Fruit fly (Drosophila melanogaster) whole organism, embryonic: Measurements from ENCODE around the gene NimB3.

ENCODE experiments used
- Bdp1 ChIP-seq: fragments of 200-800 bp; sonication (Bioruptor generic); optimal IDR thresholded peaks from 3 replicates; lab custom pipeline; 2016; ENCODE audit warnings: missing biosample characterization, missing genetic modification characterization
- Blimp-1 ChIP-seq: fragments of 200-800 bp; sonication (Bioruptor generic); optimal IDR thresholded peaks from 3 replicates; lab custom pipeline; 2018; ENCODE audit warnings: missing biosample characterization, missing genetic modification characterization, mild to moderate bottlenecking, moderate library complexity, missing genetic modification reagents
- CG10274 ChIP-seq: fragments of 200-800 bp; sonication (Bioruptor generic); optimal IDR thresholded peaks from 3 replicates; lab custom pipeline; 2017; ENCODE audit warnings: missing biosample characterization, mild to moderate bottlenecking, missing genetic modification characterization
- CG10462 ChIP-seq: fragments of 200-800 bp; sonication (Bioruptor generic); optimal IDR thresholded peaks from 2 replicates; lab custom pipeline; 2016; ENCODE audit warnings: missing biosample characterization, missing genetic modification characterization
- CG11093 ChIP-seq: fragments of 200-800 bp; sonication (Bioruptor generic); IDR thresholded peaks from 3 replicates; pipeline ENCODE4 v1.3.6; 2022; ENCODE audit warnings: missing biosample characterization, missing genetic modification characterization
- CG12219 ChIP-seq: fragments of 200-800 bp; sonication (Bioruptor generic); optimal IDR thresholded peaks from 3 replicates; lab custom pipeline; 2018; ENCODE audit warnings: missing biosample characterization, mild to moderate bottlenecking, missing genetic modification characterization
- CG12942 ChIP-seq: fragments of 200-800 bp; sonication (Bioruptor generic); optimal IDR thresholded peaks from 3 replicates; lab custom pipeline; 2016; ENCODE audit warnings: missing biosample characterization, missing genetic modification characterization
- CG17385 ChIP-seq: fragments of 200-800 bp; sonication (Bioruptor generic); optimal IDR thresholded peaks from 3 replicates; lab custom pipeline; 2018; ENCODE audit warnings: missing biosample characterization, mild to moderate bottlenecking, missing genetic modification characterization
- CG18599 ChIP-seq: fragments of 200-800 bp; sonication (Bioruptor generic); optimal IDR thresholded peaks from 3 replicates; lab custom pipeline; 2017; ENCODE audit warnings: missing biosample characterization, missing genetic modification characterization, mild to moderate bottlenecking, moderate library complexity, missing genetic modification reagents
- CG32532 ChIP-seq: fragments of 200-800 bp; sonication (Bioruptor generic); IDR thresholded peaks from 2 replicates; pipeline ENCODE4 v1.3.6; 2022; ENCODE audit warnings: missing biosample characterization, missing genetic modification characterization
- CG32767 ChIP-seq: fragments of 200-800 bp; sonication (Bioruptor generic); IDR thresholded peaks from 2 replicates; pipeline ENCODE4 v1.3.6; 2022; ENCODE audit warnings: missing biosample characterization, missing genetic modification characterization
- CG4282 ChIP-seq: fragments of 200-800 bp; sonication (Bioruptor generic); optimal IDR thresholded peaks from 2 replicates; lab custom pipeline; 2016; ENCODE audit warnings: missing biosample characterization, missing genetic modification characterization
- CG4820 ChIP-seq: fragments of 200-800 bp; sonication (Bioruptor generic); optimal IDR thresholded peaks from 3 replicates; lab custom pipeline; 2016; ENCODE audit warnings: missing biosample characterization, missing genetic modification characterization
- CG5245 ChIP-seq: fragments of 200-800 bp; sonication (Bioruptor generic); optimal IDR thresholded peaks from 3 replicates; lab custom pipeline; 2016; ENCODE audit warnings: missing biosample characterization, missing genetic modification characterization
- CG6272 ChIP-seq: fragments of 200-800 bp; sonication (Bioruptor generic); IDR thresholded peaks from 2 replicates; pipeline ENCODE4 v1.3.6; 2022; ENCODE audit warnings: missing biosample characterization, missing genetic modification characterization
- CG6813 ChIP-seq: fragments of 200-800 bp; sonication (Bioruptor generic); optimal IDR thresholded peaks from 2 replicates; lab custom pipeline; 2017; ENCODE audit warnings: missing biosample characterization, missing genetic modification characterization, mild to moderate bottlenecking, moderate library complexity, missing genetic modification reagents
- CG7556 ChIP-seq: fragments of 200-800 bp; sonication (Bioruptor generic); optimal IDR thresholded peaks from 2 replicates; lab custom pipeline; 2017; ENCODE audit warnings: missing biosample characterization, mild to moderate bottlenecking, missing genetic modification characterization
- CG7839 ChIP-seq: fragments of 200-800 bp; sonication (Bioruptor generic); optimal IDR thresholded peaks from 3 replicates; lab custom pipeline; 2018; ENCODE audit warnings: missing biosample characterization, mild to moderate bottlenecking, missing genetic modification characterization, moderate library complexity
- CG7987 ChIP-seq: fragments of 200-800 bp; sonication (Bioruptor generic); optimal IDR thresholded peaks from 2 replicates; lab custom pipeline; 2018; ENCODE audit warnings: missing biosample characterization, mild to moderate bottlenecking, missing genetic modification characterization, moderate library complexity
- CG8290 ChIP-seq, 3 experiments: fragments of 200-800 bp; sonication (Bioruptor generic); optimal IDR thresholded peaks; 2 replicates each; lab custom pipeline; 2016 to 2019; ENCODE audit warnings: missing biosample characterization in 3 of 3, missing genetic modification characterization in 3 of 3, mild to moderate bottlenecking in 2 of 3, moderate library complexity in 1 of 3
- CG8359 ChIP-seq: fragments of 200-800 bp; sonication (Bioruptor generic); optimal IDR thresholded peaks from 2 replicates; lab custom pipeline; 2017; ENCODE audit warnings: missing biosample characterization, mild to moderate bottlenecking, missing genetic modification characterization, borderline replicate concordance
- CG9797 ChIP-seq: fragments of 200-800 bp; sonication (Bioruptor generic); optimal IDR thresholded peaks from 3 replicates; lab custom pipeline; 2018; ENCODE audit warnings: missing biosample characterization, mild to moderate bottlenecking, missing genetic modification characterization
- D19A ChIP-seq: fragments of 200-800 bp; optimal IDR thresholded peaks from 3 replicates; lab custom pipeline; 2019; ENCODE audit warnings: missing biosample characterization, mild to moderate bottlenecking, missing genetic modification characterization, moderate library complexity
- D19B ChIP-seq: fragments of 200-800 bp; sonication (Bioruptor generic); optimal IDR thresholded peaks from 2 replicates; lab custom pipeline; 2017; ENCODE audit warnings: missing biosample characterization, mild to moderate bottlenecking, missing genetic modification characterization
- Dp ChIP-seq: fragments of 200-800 bp; sonication (Bioruptor generic); optimal IDR thresholded peaks from 2 replicates; lab custom pipeline; 2018; ENCODE audit warnings: missing biosample characterization, mild to moderate bottlenecking, missing genetic modification characterization, moderate library complexity
- Drgx ChIP-seq: fragments of 200-800 bp; sonication (Bioruptor generic); IDR thresholded peaks from 2 replicates; pipeline ENCODE4 v1.3.6; 2022; ENCODE audit warnings: missing biosample characterization, missing genetic modification characterization
- ERR ChIP-seq: fragments of 200-800 bp; sonication (Bioruptor generic); optimal IDR thresholded peaks from 2 replicates; lab custom pipeline; 2016; ENCODE audit warnings: missing biosample characterization, missing genetic modification characterization
- H15 ChIP-seq: fragments of 200-800 bp; sonication (Bioruptor generic); IDR thresholded peaks from 3 replicates; pipeline ENCODE4 v1.3.6; 2022; ENCODE audit warnings: missing biosample characterization, missing genetic modification characterization
- HHEX ChIP-seq: fragments of 200-800 bp; sonication (Bioruptor generic); optimal IDR thresholded peaks from 3 replicates; lab custom pipeline; 2017; ENCODE audit warnings: missing biosample characterization, mild to moderate bottlenecking, missing genetic modification characterization, missing genetic modification reagents
- HmgZ ChIP-seq: fragments of 200-800 bp; sonication (Bioruptor generic); optimal IDR thresholded peaks from 2 replicates; lab custom pipeline; 2018; ENCODE audit warnings: missing biosample characterization, mild to moderate bottlenecking, missing genetic modification characterization
- Nf-YA ChIP-seq: fragments of 200-800 bp; sonication (Bioruptor generic); IDR thresholded peaks from 2 replicates; pipeline ENCODE4 v1.3.6; 2022; ENCODE audit warnings: missing biosample characterization, missing genetic modification characterization
- Pdp1 ChIP-seq, 2 experiments: fragments of 200-800 bp; sonication (Bioruptor generic); optimal IDR thresholded peaks; 3 replicates each; lab custom pipeline; 2016; ENCODE audit warnings: missing biosample characterization in 2 of 2, missing genetic modification characterization in 2 of 2, mild to moderate bottlenecking in 1 of 2, moderate library complexity in 1 of 2
- chinmo ChIP-seq: fragments of 200-800 bp; sonication (Bioruptor generic); IDR thresholded peaks from 4 replicates; pipeline ENCODE4 v1.3.6; 2022; ENCODE audit warnings: missing biosample characterization, missing genetic modification characterization; ENCODE audit not compliant: partially characterized antibody
- ems ChIP-seq: fragments of 200-800 bp; sonication (Bioruptor generic); optimal IDR thresholded peaks from 3 replicates; lab custom pipeline; 2016; ENCODE audit warnings: missing biosample characterization, missing genetic modification characterization
- exex ChIP-seq: fragments of 200-800 bp; sonication (Bioruptor generic); optimal IDR thresholded peaks from 4 replicates; lab custom pipeline; 2018; ENCODE audit warnings: missing biosample characterization, mild to moderate bottlenecking, missing genetic modification characterization, moderate library complexity
- eyg ChIP-seq: fragments of 200-800 bp; sonication (Bioruptor generic); optimal IDR thresholded peaks from 3 replicates; lab custom pipeline; 2016; ENCODE audit warnings: missing biosample characterization, missing genetic modification characterization
- grau ChIP-seq: fragments of 200-800 bp; optimal IDR thresholded peaks from 3 replicates; lab custom pipeline; 2019; ENCODE audit warnings: missing biosample characterization, mild to moderate bottlenecking, missing genetic modification characterization, moderate library complexity
- grn ChIP-seq: fragments of 200-800 bp; sonication (Bioruptor generic); optimal IDR thresholded peaks from 3 replicates; lab custom pipeline; 2017; ENCODE audit warnings: missing biosample characterization, missing genetic modification characterization
- lab ChIP-seq: fragments of 200-800 bp; sonication (Bioruptor generic); optimal IDR thresholded peaks from 3 replicates; lab custom pipeline; 2017; ENCODE audit warnings: missing biosample characterization, missing genetic modification characterization, mild to moderate bottlenecking, moderate library complexity, missing genetic modification reagents
- mirr ChIP-seq: fragments of 200-800 bp; sonication (Bioruptor generic); optimal IDR thresholded peaks from 3 replicates; lab custom pipeline; 2018; ENCODE audit warnings: missing biosample characterization, mild to moderate bottlenecking, missing genetic modification characterization
- pum ChIP-seq: fragments of 200-800 bp; sonication (Bioruptor generic); optimal IDR thresholded peaks from 2 replicates; lab custom pipeline; 2016; ENCODE audit warnings: missing biosample characterization, missing genetic modification characterization
- repo ChIP-seq: fragments of 200-800 bp; sonication (Bioruptor generic); optimal IDR thresholded peaks from 2 replicates; lab custom pipeline; 2016; ENCODE audit warnings: missing biosample characterization, missing genetic modification characterization
- sc ChIP-seq, 3 experiments: fragments of >200 bp in 2 of 3; fragments of 200-800 bp in 1 of 3; sonication (Bioruptor generic) in 1 of 3; optimal IDR thresholded peaks; 2 replicates in 2 of 3; 3 replicates in 1 of 3; lab custom pipeline; 2017; ENCODE audit warnings: mild to moderate bottlenecking in 1 of 3, missing biosample characterization in 1 of 3, missing genetic modification characterization in 1 of 3, missing genetic modification reagents in 1 of 3
- sd ChIP-seq: fragments of 200-800 bp; sonication (Bioruptor generic); optimal IDR thresholded peaks from 3 replicates; lab custom pipeline; 2018; ENCODE audit warnings: missing biosample characterization, mild to moderate bottlenecking, missing genetic modification characterization, moderate library complexity
- sug ChIP-seq: fragments of 200-800 bp; optimal IDR thresholded peaks from 2 replicates; lab custom pipeline; 2019; ENCODE audit warnings: missing biosample characterization, mild to moderate bottlenecking, missing genetic modification characterization, moderate library complexity
- tap ChIP-seq: fragments of 200-800 bp; optimal IDR thresholded peaks from 3 replicates; lab custom pipeline; 2019; ENCODE audit warnings: missing biosample characterization, mild to moderate bottlenecking, missing genetic modification characterization, moderate library complexity
- tup ChIP-seq: fragments of 200-800 bp; sonication (Bioruptor generic); optimal IDR thresholded peaks from 2 replicates; lab custom pipeline; 2016; ENCODE audit warnings: missing biosample characterization, mild to moderate bottlenecking, missing genetic modification characterization, moderate library complexity
- vfl ChIP-seq: fragments of 200-800 bp; sonication (Bioruptor generic); optimal IDR thresholded peaks from 2 replicates; lab custom pipeline; 2016; ENCODE audit warnings: missing biosample characterization, missing genetic modification characterization

NimB3 gene

DNA sequence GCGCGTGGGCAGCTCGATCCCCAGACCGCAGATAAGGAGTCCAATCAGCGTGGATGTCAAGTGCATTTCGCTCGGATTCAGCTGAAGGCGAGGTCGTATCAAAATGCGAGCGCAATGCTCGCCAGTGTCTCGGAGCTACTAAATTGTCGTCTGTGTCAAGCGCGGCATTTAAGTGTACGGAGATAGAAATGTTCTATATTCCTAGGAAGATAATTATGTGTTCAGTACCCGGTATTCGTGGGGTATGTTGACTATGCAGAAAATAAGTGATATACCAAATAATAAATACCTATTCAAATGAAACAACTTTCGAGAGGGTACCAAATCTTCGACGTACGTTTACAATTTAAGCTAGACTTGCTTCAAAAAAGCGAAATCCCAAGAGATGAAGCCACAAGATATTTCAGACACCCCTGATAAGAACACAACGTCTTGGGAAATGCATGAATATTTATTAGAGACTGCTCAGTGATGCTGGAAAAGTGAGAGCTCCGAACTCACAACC, at the start of gene NimB3:
Gene NimB3, minus strand, starts transcription at position 140 of the 505 bp plus-strand sequence.
- TF ChIP-seq D19B = peak; percentile 51
- no peak for TF ChIP-seq CG32767
- peak; percentile 24 for TF ChIP-seq D19A (tag; lab: Kevin White, UChicago)
- peak; percentile 15 for TF ChIP-seq Blimp-1
- TF ChIP-seq Drgx (GFP tag; lab: Robert Waterston, UW) = 0 out of 2 replicates have a peak, but pooled peaks have one; percentile 14
- no peak for TF ChIP-seq CG12942 (GFP tag; lab: Kevin White, UChicago)

DNA sequence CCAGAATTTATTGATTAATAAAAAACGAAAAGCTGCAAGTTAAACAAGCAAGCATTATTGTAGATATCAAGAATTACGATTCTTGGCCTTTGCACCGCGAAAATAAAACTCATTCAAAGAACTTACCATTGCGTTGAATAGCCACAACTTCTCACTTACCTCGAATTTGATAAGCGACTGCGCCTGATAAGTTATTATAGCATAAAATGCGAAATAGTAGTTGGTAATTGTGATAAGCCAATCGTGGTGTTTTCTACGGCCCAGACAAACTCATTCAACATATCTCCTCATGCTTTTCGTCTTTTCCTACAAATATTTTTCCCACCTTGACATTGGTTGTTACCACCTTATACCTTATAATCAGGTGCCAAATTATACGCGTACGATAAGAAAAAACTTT, 47.3 kb upstream of the NimB3 start:
- TF ChIP-seq CG6272 (GFP tag; lab: Robert Waterston, UW) (no peak), CG17385 (GFP tag; lab: Kevin White, UChicago) (no peak), CG4820 (GFP tag; lab: Kevin White, UChicago) (no peak), CG7987 (GFP tag; lab: Kevin White, UChicago) (no peak), Dp (GFP tag; lab: Kevin White, UChicago) (no peak), lab (GFP tag; lab: Kevin White, UChicago) (no peak), Bdp1 (no peak), CG9797 (GFP tag; lab: Kevin White, UChicago) (no peak), CG32532 (GFP tag; lab: Robert Waterston, UW) (no peak), CG10462 (GFP tag; lab: Kevin White, UChicago) (no peak), tup (GFP tag; lab: Kevin White, UChicago) (no peak), sug (tag; lab: Kevin White, UChicago) (peak; percentile 48), CG5245 (GFP tag; lab: Kevin White, UChicago) (no peak), grau (no peak), sc (optimal IDR thresholded peaks at IDR 0.05; lab: Kevin White, UChicago) (no peak), sc (GFP tag; optimal IDR thresholded peaks at IDR 0.05; lab: Kevin White, UChicago) (no peak), CG10274 (no peak), ems (GFP tag; lab: Kevin White, UChicago) (no peak), CG8359 (GFP tag; lab: Kevin White, UChicago) (no peak), HHEX (GFP tag; lab: Kevin White, UChicago) (no peak), CG11093 (GFP tag; lab: Robert Waterston, UW) (no peak), CG6813 (no peak), ERR (no peak), eyg (GFP tag; lab: Kevin White, UChicago) (no peak), mirr (GFP tag; lab: Kevin White, UChicago) (peak; percentile 60), CG7839 (tag; lab: Kevin White, UChicago) (no peak), CG8290 (GFP tag; optimal IDR thresholded peaks at IDR 0.05; lab: Kevin White, UChicago) (no peak), CG8290 (tag; optimal IDR thresholded peaks at IDR 0.05; lab: Kevin White, UChicago) (no peak), CG4282 (GFP tag; lab: Kevin White, UChicago) (no peak), vfl (GFP tag; lab: Kevin White, UChicago) (no peak), tap (no peak), Pdp1 (GFP tag; optimal IDR thresholded peaks at IDR 0.05; lab: Kevin White, UChicago) (peak in 1 of 2 experiments; percentile 58), H15 (GFP tag; lab: Robert Waterston, UW) (no peak), chinmo (GFP tag; lab: Robert Waterston, UW) (0 out of 4 replicates have a peak, but pooled peaks have one; percentile 23), Nf-YA (GFP tag; lab: Robert Waterston, UW) (no peak), grn (peak; percentile 10), sd (tag; lab: Kevin White, UChicago) (peak; percentile 86), CG18599 (GFP tag; lab: Kevin White, UChicago) (peak; percentile 2), repo (GFP tag; lab: Kevin White, UChicago) (no peak), exex (peak; percentile 90), CG12219 (no peak), pum (GFP tag; lab: Kevin White, UChicago) (no peak), HmgZ (no peak), CG7556 (GFP tag; lab: Kevin White, UChicago) (no peak)
